Worm (Caenorhabditis elegans) whole organism, late embryonic: ENCODE results near the gene sel-5.
A peak's percentile ranks its signal among the peaks of the same experiment; 100 is the strongest.

Experiments used
- T23F11.4 ChIP-seq: fragments of 200-800 bp; sonication (Bioruptor generic); optimal IDR thresholded peaks from 2 replicates; lab custom pipeline; 2018; ENCODE audit warnings: mild to moderate bottlenecking, missing genetic modification characterization, missing compliant biosample characterization
- Y22D7AL.16 ChIP-seq: sonication (generic microtip); optimal IDR thresholded peaks from 2 replicates; lab custom pipeline; 2016; ENCODE audit warnings: missing genetic modification characterization, missing compliant biosample characterization
- ama-1 ChIP-seq: fragments of 150-350 bp; optimal IDR thresholded peaks from 2 replicates; lab custom pipeline; 2014
- ceh-14 ChIP-seq: sonication (generic microtip); optimal IDR thresholded peaks from 2 replicates; lab custom pipeline; 2016; ENCODE audit warnings: missing genotype, missing genetic modification characterization, missing compliant biosample characterization
- ceh-18 ChIP-seq: sonication (generic microtip); optimal IDR thresholded peaks from 2 replicates; lab custom pipeline; 2016; ENCODE audit warnings: missing genetic modification characterization, missing compliant biosample characterization
- ceh-19 ChIP-seq: fragments of 200-800 bp; sonication (Bioruptor generic); optimal IDR thresholded peaks from 2 replicates; lab custom pipeline; 2018; ENCODE audit warnings: mild to moderate bottlenecking, missing genetic modification characterization, missing compliant biosample characterization
- ceh-2 ChIP-seq: sonication (generic microtip); optimal IDR thresholded peaks from 2 replicates; lab custom pipeline; 2016; ENCODE audit warnings: missing genotype, missing genetic modification characterization, missing compliant biosample characterization
- ceh-24 ChIP-seq: sonication (generic microtip); optimal IDR thresholded peaks from 2 replicates; lab custom pipeline; 2016; ENCODE audit warnings: mild to moderate bottlenecking, missing genetic modification characterization, missing compliant biosample characterization
- ceh-30 ChIP-seq: fragments of 150-350 bp; optimal IDR thresholded peaks from 2 replicates; lab custom pipeline; 2014; ENCODE audit warnings: missing biosample characterization, missing genetic modification characterization
- ceh-34 ChIP-seq: sonication (generic microtip); optimal IDR thresholded peaks from 2 replicates; lab custom pipeline; 2016; ENCODE audit warnings: mild to moderate bottlenecking, missing genetic modification characterization, missing compliant biosample characterization
- ceh-48 ChIP-seq: sonication (generic microtip); optimal IDR thresholded peaks from 2 replicates; lab custom pipeline; 2016; ENCODE audit warnings: missing genetic modification characterization, inconsistent platforms, missing compliant biosample characterization
- che-1 ChIP-seq: sonication (generic microtip); optimal IDR thresholded peaks from 2 replicates; lab custom pipeline; 2016; ENCODE audit warnings: mild to moderate bottlenecking, missing genetic modification characterization, missing compliant biosample characterization
- dmd-4 ChIP-seq: sonication (generic microtip); optimal IDR thresholded peaks from 2 replicates; lab custom pipeline; 2016; ENCODE audit warnings: borderline replicate concordance, missing genetic modification characterization, missing compliant biosample characterization
- dve-1 ChIP-seq: sonication (generic microtip); optimal IDR thresholded peaks from 2 replicates; lab custom pipeline; 2017; ENCODE audit warnings: antibody characterized with exemption, mild to moderate bottlenecking, missing genetic modification characterization, missing compliant biosample characterization
- ets-4 ChIP-seq: sonication (generic microtip); optimal IDR thresholded peaks from 2 replicates; lab custom pipeline; 2016; ENCODE audit warnings: missing genetic modification characterization, missing compliant biosample characterization
- eyg-1 ChIP-seq: sonication (generic microtip); optimal IDR thresholded peaks from 2 replicates; lab custom pipeline; 2016; ENCODE audit warnings: missing genotype, missing genetic modification characterization, missing compliant biosample characterization
- fkh-10 ChIP-seq: fragments of 150-350 bp; optimal IDR thresholded peaks from 2 replicates; lab custom pipeline; 2014; ENCODE audit warnings: missing biosample characterization, missing genetic modification reagents, missing genetic modification characterization
- fkh-6 ChIP-seq: sonication (generic microtip); optimal IDR thresholded peaks from 2 replicates; lab custom pipeline; 2016; ENCODE audit warnings: missing genetic modification characterization, missing compliant biosample characterization
- gmeb-2 ChIP-seq: sonication (generic microtip); optimal IDR thresholded peaks from 2 replicates; lab custom pipeline; 2016; ENCODE audit warnings: missing genetic modification characterization, inconsistent platforms, missing compliant biosample characterization
- hlh-13 ChIP-seq: fragments of 200-800 bp; sonication (Bioruptor generic); optimal IDR thresholded peaks from 2 replicates; lab custom pipeline; 2018; ENCODE audit warnings: mild to moderate bottlenecking, missing genetic modification characterization, missing compliant biosample characterization
- hlh-30 ChIP-seq: sonication (generic microtip); optimal IDR thresholded peaks from 2 replicates; lab custom pipeline; 2017; ENCODE audit warnings: antibody characterized with exemption, missing genetic modification characterization, missing compliant biosample characterization; ENCODE audit not compliant: insufficient read depth
- hlh-6 ChIP-seq: sonication (generic microtip); optimal IDR thresholded peaks from 2 replicates; lab custom pipeline; 2016; ENCODE audit warnings: missing genotype, missing genetic modification characterization, missing compliant biosample characterization
- hlh-8 ChIP-seq: sonication (generic microtip); optimal IDR thresholded peaks from 2 replicates; lab custom pipeline; 2016; ENCODE audit warnings: missing genotype, missing genetic modification characterization, missing compliant biosample characterization
- lim-6 ChIP-seq: sonication (generic microtip); optimal IDR thresholded peaks from 2 replicates; lab custom pipeline; 2016; ENCODE audit warnings: missing genetic modification characterization, missing compliant biosample characterization
- lin-11 ChIP-seq: fragments of 200-800 bp; sonication (Bioruptor generic); optimal IDR thresholded peaks from 2 replicates; lab custom pipeline; 2018; ENCODE audit warnings: mild to moderate bottlenecking, missing genetic modification characterization, missing compliant biosample characterization
- mec-3 ChIP-seq: sonication (generic microtip); optimal IDR thresholded peaks from 2 replicates; lab custom pipeline; 2016; ENCODE audit warnings: borderline replicate concordance, missing genetic modification characterization, missing compliant biosample characterization
- nfya-1 ChIP-seq: sonication (generic microtip); optimal IDR thresholded peaks from 2 replicates; lab custom pipeline; 2017; ENCODE audit warnings: missing genetic modification characterization, mild to moderate bottlenecking, missing compliant biosample characterization, antibody characterized with exemption, moderate library complexity
- nhr-232 ChIP-seq: sonication (generic microtip); optimal IDR thresholded peaks from 2 replicates; lab custom pipeline; 2016; ENCODE audit warnings: missing genetic modification characterization, missing compliant biosample characterization
- npax-4 ChIP-seq: sonication (generic microtip); optimal IDR thresholded peaks from 2 replicates; lab custom pipeline; 2016; ENCODE audit warnings: missing genetic modification characterization, missing compliant biosample characterization
- odd-2 ChIP-seq: sonication (generic microtip); optimal IDR thresholded peaks from 2 replicates; lab custom pipeline; 2017; ENCODE audit warnings: antibody characterized with exemption, mild to moderate bottlenecking, missing genetic modification characterization, missing compliant biosample characterization
- pag-3 ChIP-seq: sonication (generic microtip); optimal IDR thresholded peaks from 2 replicates; lab custom pipeline; 2016; ENCODE audit warnings: missing compliant biosample characterization, missing genetic modification characterization, borderline replicate concordance
- pha-2 ChIP-seq: sonication (generic microtip); optimal IDR thresholded peaks from 2 replicates; lab custom pipeline; 2017; ENCODE audit warnings: mild to moderate bottlenecking, missing genetic modification characterization, missing compliant biosample characterization
- pha-4 ChIP-seq: fragments of 150-350 bp; optimal IDR thresholded peaks from 2 replicates; lab custom pipeline; 2018; ENCODE audit warnings: missing biosample characterization, missing genetic modification reagents, missing genetic modification characterization
- sox-2 ChIP-seq: fragments of 200-800 bp; sonication (Bioruptor generic); IDR thresholded peaks from 2 replicates; pipeline ENCODE4 v1.3.6; 2022; ENCODE audit warnings: missing genetic modification reagents, missing genetic modification characterization, missing compliant biosample characterization
- sox-4 ChIP-seq: sonication (generic microtip); optimal IDR thresholded peaks from 2 replicates; lab custom pipeline; 2017; ENCODE audit warnings: mild to moderate bottlenecking, missing genetic modification characterization, inconsistent platforms, missing compliant biosample characterization
- tbx-2 ChIP-seq: sonication (generic microtip); optimal IDR thresholded peaks from 2 replicates; lab custom pipeline; 2016; ENCODE audit warnings: missing genetic modification characterization, missing compliant biosample characterization
- tbx-7 ChIP-seq: sonication (generic microtip); optimal IDR thresholded peaks from 2 replicates; lab custom pipeline; 2016; ENCODE audit warnings: missing genotype, missing genetic modification characterization, missing compliant biosample characterization
- ttx-3 ChIP-seq: sonication (generic microtip); optimal IDR thresholded peaks from 2 replicates; lab custom pipeline; 2016; ENCODE audit warnings: missing genetic modification reagents, missing genetic modification characterization, missing compliant biosample characterization
- unc-42 ChIP-seq: sonication (generic microtip); optimal IDR thresholded peaks from 2 replicates; lab custom pipeline; 2016; ENCODE audit warnings: missing genotype, missing genetic modification characterization, missing compliant biosample characterization
- ztf-16 ChIP-seq: sonication (generic microtip); optimal IDR thresholded peaks from 2 replicates; lab custom pipeline; 2017; ENCODE audit warnings: missing genetic modification characterization, missing compliant biosample characterization

sel-5 gene

DNA sequence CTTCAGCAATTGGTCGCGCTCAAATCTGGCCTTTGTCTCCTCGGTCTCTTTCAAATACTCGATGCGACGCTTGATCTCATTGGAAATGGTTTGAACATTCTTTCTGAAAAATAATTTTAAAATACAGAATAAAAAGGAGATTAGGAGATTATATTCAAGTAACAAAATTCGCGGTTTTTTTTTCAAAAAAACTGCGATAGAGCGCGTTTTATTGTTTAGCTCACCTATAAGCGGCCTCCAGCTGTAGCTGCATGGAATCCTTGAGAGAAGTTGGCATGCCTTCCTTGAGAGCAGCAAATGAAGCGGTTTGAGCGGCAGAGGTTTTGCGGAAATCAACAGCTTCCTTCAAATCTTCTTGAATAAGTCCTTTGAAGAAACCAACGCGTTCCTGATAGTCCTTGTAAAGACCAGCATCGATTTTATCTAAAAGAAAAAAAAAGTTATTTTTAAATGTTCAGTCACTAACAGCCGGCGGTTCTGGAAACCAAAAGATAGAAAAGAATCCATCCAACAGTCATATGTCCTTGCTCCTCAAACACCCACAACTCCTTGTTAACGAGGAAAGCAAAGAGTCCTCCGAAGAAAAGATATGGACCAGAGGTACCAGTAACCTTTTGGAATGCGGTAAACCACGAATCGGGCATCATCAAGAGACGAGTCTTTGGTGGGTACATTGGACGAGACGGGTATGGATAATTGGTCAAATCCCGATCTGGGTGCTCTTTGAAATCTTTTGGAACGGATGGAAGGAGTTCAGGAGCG, 16.7 kb upstream of the sel-5 start:
- TF ChIP-seq dmd-4 (tag; lab: Kevin White, UChicago): no peak
- no peak for TF ChIP-seq lim-6
- no peak for TF ChIP-seq mec-3 (tag; lab: Kevin White, UChicago)
- no peak for TF ChIP-seq ama-1 (lab: Kevin White, UChicago)
- no peak for TF ChIP-seq tbx-7 (tag; lab: Kevin White, UChicago)
- no peak for TF ChIP-seq ceh-2 (tag; lab: Kevin White, UChicago)
- no peak for TF ChIP-seq ceh-30 (tag; lab: Kevin White, UChicago)
- TF ChIP-seq tbx-2 (tag; lab: Kevin White, UChicago): no peak
- TF ChIP-seq hlh-8 (tag; lab: Kevin White, UChicago): no peak
- TF ChIP-seq nfya-1 (tag; lab: Kevin White, UChicago): no peak
- TF ChIP-seq ceh-48 (tag; lab: Kevin White, UChicago): no peak
- TF ChIP-seq ceh-34 (tag; lab: Kevin White, UChicago): no peak
- TF ChIP-seq gmeb-2 (tag; lab: Kevin White, UChicago): no peak
- TF ChIP-seq eyg-1 (tag; lab: Kevin White, UChicago): no peak
- TF ChIP-seq ceh-18 (tag; lab: Kevin White, UChicago): no peak
- no peak for TF ChIP-seq ets-4
- TF ChIP-seq, all 69 proteins: peak for 0

- TF ChIP-seq hlh-8 (tag; lab: Kevin White, UChicago): no peak
- no peak for TF ChIP-seq sox-2 (GFP tag; lab: Robert Waterston, UW)
- no peak for TF ChIP-seq ceh-19 (GFP tag; lab: Kevin White, UChicago)
- TF ChIP-seq nfya-1 (tag; lab: Kevin White, UChicago): no peak
- no peak for TF ChIP-seq Y22D7AL.16 (tag; lab: Kevin White, UChicago)
- no peak for TF ChIP-seq pha-4
- TF ChIP-seq npax-4 (tag; lab: Kevin White, UChicago): no peak
- no peak for TF ChIP-seq dve-1 (tag; lab: Kevin White, UChicago)
- no peak for TF ChIP-seq mec-3 (tag; lab: Kevin White, UChicago)
- no peak for TF ChIP-seq fkh-10 (GFP tag; lab: Kevin White, UChicago)
- TF ChIP-seq fkh-6 (tag; lab: Kevin White, UChicago): no peak
Observed at ce11 chrIII:4594324-4594723, 16.1 kb upstream of the sel-5 start, which contains the start of gene apc-11. Gene apc-11 (minus strand): TSS chrIII:4594424.

- TF ChIP-seq dve-1 (tag; lab: Kevin White, UChicago) (no peak), pag-3 (tag; lab: Kevin White, UChicago) (no peak), eyg-1 (tag; lab: Kevin White, UChicago) (no peak), ceh-18 (tag; lab: Kevin White, UChicago) (no peak), odd-2 (tag; lab: Kevin White, UChicago) (no peak), ceh-19 (GFP tag; lab: Kevin White, UChicago) (no peak), ztf-16 (tag; lab: Kevin White, UChicago) (no peak), mec-3 (tag; lab: Kevin White, UChicago) (no peak), Y22D7AL.16 (tag; lab: Kevin White, UChicago) (no peak), ama-1 (lab: Kevin White, UChicago) (no peak), ceh-24 (tag; lab: Kevin White, UChicago) (no peak), unc-42 (tag; lab: Kevin White, UChicago) (no peak), nhr-232 (tag; lab: Kevin White, UChicago) (no peak), T23F11.4 (GFP tag; lab: Kevin White, UChicago) (no peak), ttx-3 (tag; lab: Kevin White, UChicago) (no peak), fkh-10 (GFP tag; lab: Kevin White, UChicago) (no peak), dmd-4 (tag; lab: Kevin White, UChicago) (no peak)
Observed at ce11 chrIII:4593098-4593697, 15.0 kb upstream of the sel-5 start, which contains the start of gene erh-2. Gene erh-2 (plus strand): TSS chrIII:4593231.

DNA sequence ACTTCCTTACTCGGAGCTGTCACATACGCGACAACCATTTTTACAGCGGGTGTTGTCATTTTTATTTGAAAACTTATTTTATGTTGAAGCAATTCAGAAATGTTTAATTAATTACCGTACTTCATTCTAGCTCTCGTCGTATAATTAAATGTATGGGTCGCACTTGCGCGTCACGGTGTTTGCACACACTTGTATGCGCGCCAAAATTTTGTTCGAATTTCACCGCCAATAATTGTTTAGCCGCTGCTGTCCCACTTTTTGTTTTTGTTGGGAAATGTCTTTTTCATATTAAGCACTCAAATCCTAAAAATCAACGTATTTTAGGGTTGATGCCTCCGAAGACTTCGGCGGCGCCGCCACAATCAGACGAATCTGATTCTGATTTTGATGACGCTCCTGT, 8.9 kb upstream of the sel-5 start, which contains the start of the genes F35G12.7 and smc-4:
Gene F35G12.7 (minus strand): TSS at position 154 of the 400 bp plus-strand sequence.
Gene smc-4 (plus strand): TSS at position 325 of the 400 bp plus-strand sequence.
- TF ChIP-seq ceh-14 (tag; lab: Kevin White, UChicago) (peak; percentile 56), eyg-1 (tag; lab: Kevin White, UChicago) (no peak), Y22D7AL.16 (tag; lab: Kevin White, UChicago) (no peak), hlh-30 (tag; lab: Kevin White, UChicago) (no peak), hlh-6 (tag; lab: Kevin White, UChicago) (no peak), ceh-34 (tag; lab: Kevin White, UChicago) (no peak), che-1 (peak; percentile 20), lin-11 (tag; lab: Kevin White, UChicago) (no peak), pha-2 (tag; lab: Kevin White, UChicago) (no peak), nhr-232 (tag; lab: Kevin White, UChicago) (no peak), ttx-3 (tag; lab: Kevin White, UChicago) (peak; percentile 22), ceh-18 (tag; lab: Kevin White, UChicago) (no peak), ceh-2 (tag; lab: Kevin White, UChicago) (no peak), dve-1 (tag; lab: Kevin White, UChicago) (no peak), sox-4 (tag; lab: Kevin White, UChicago) (no peak), lim-6 (no peak), npax-4 (tag; lab: Kevin White, UChicago) (no peak), nfya-1 (tag; lab: Kevin White, UChicago) (peak; percentile 74), ceh-48 (tag; lab: Kevin White, UChicago) (no peak), hlh-13 (GFP tag; lab: Kevin White, UChicago) (no peak)
